Worm (Caenorhabditis elegans) whole organism, early embryonic: ENCODE measurements around the gene xnd-1.

Experiments
- B0310.2 ChIP-seq: sonication (generic microtip); optimal IDR thresholded peaks from 2 replicates; lab custom pipeline; 2016; ENCODE audit warnings: mild to moderate bottlenecking, missing genetic modification characterization, missing compliant biosample characterization
- F13C5.2 ChIP-seq: sonication (generic microtip); optimal IDR thresholded peaks from 2 replicates; lab custom pipeline; 2017; ENCODE audit warnings: mild to moderate bottlenecking, missing genetic modification characterization, inconsistent platforms, missing compliant biosample characterization
- aly-1 ChIP-seq: sonication (generic microtip); optimal IDR thresholded peaks from 2 replicates; lab custom pipeline; 2016; ENCODE audit warnings: missing genetic modification characterization, missing compliant biosample characterization
- ama-1 ChIP-seq: fragments of 150-350 bp; optimal IDR thresholded peaks from 2 replicates; lab custom pipeline; 2014
- ceh-13 ChIP-seq: fragments of 200-800 bp; sonication (Bioruptor generic); optimal IDR thresholded peaks from 2 replicates; lab custom pipeline; 2018; ENCODE audit warnings: mild to moderate bottlenecking, missing genetic modification characterization, missing compliant biosample characterization
- ceh-36 ChIP-seq: sonication (generic microtip); optimal IDR thresholded peaks from 2 replicates; lab custom pipeline; 2016; ENCODE audit warnings: missing genetic modification characterization, inconsistent platforms, missing compliant biosample characterization
- ets-7 ChIP-seq: sonication (generic microtip); optimal IDR thresholded peaks from 2 replicates; lab custom pipeline; 2016; ENCODE audit warnings: missing genotype, missing genetic modification characterization, missing compliant biosample characterization
- flt-1 ChIP-seq: fragments of 200-800 bp; sonication (Bioruptor generic); IDR thresholded peaks from 2 replicates; pipeline ENCODE4 v1.3.6; 2022; ENCODE audit warnings: missing genetic modification characterization, missing compliant biosample characterization
- hmbx-1 ChIP-seq: sonication (generic microtip); optimal IDR thresholded peaks from 2 replicates; lab custom pipeline; 2016; ENCODE audit warnings: mild to moderate bottlenecking, missing genetic modification characterization, missing compliant biosample characterization
- hmg-4 ChIP-seq: fragments of 200-800 bp; sonication (Bioruptor generic); optimal IDR thresholded peaks from 2 replicates; lab custom pipeline; 2018; ENCODE audit warnings: mild to moderate bottlenecking, missing genetic modification characterization, missing compliant biosample characterization
- hnd-1 ChIP-seq: sonication (generic microtip); optimal IDR thresholded peaks from 2 replicates; lab custom pipeline; 2016; ENCODE audit warnings: missing genetic modification characterization, missing compliant biosample characterization
- pes-1 ChIP-seq: fragments of 200-800 bp; sonication (Bioruptor generic); IDR thresholded peaks from 2 replicates; pipeline ENCODE4 v1.3.6; 2022; ENCODE audit warnings: missing genetic modification reagents, missing genetic modification characterization, missing compliant biosample characterization
- scrt-1 ChIP-seq: fragments of 200-800 bp; sonication (Bioruptor generic); IDR thresholded peaks from 2 replicates; pipeline ENCODE4 v1.3.6; 2022; ENCODE audit warnings: missing genetic modification characterization, missing compliant biosample characterization
- sea-1 ChIP-seq: fragments of 200-800 bp; sonication (Bioruptor generic); conservative IDR thresholded peaks from 2 replicates; pipeline ENCODE4 v1.3.6; 2022; ENCODE audit warnings: missing genetic modification characterization, missing compliant biosample characterization
- tbx-11 ChIP-seq: fragments of 200-800 bp; sonication (Bioruptor generic); IDR thresholded peaks from 2 replicates; pipeline ENCODE4 v1.3.6; 2022; ENCODE audit warnings: missing genetic modification characterization, missing compliant biosample characterization
- tbx-37 ChIP-seq: fragments of 200-800 bp; sonication (Bioruptor generic); conservative IDR thresholded peaks from 2 replicates; pipeline ENCODE4 v1.3.6; 2022; ENCODE audit warnings: missing genetic modification reagents, missing genetic modification characterization, missing compliant biosample characterization
- tra-4 ChIP-seq: sonication (generic microtip); optimal IDR thresholded peaks from 2 replicates; lab custom pipeline; 2017; ENCODE audit warnings: missing genetic modification characterization, missing compliant biosample characterization

xnd-1 gene

DNA sequence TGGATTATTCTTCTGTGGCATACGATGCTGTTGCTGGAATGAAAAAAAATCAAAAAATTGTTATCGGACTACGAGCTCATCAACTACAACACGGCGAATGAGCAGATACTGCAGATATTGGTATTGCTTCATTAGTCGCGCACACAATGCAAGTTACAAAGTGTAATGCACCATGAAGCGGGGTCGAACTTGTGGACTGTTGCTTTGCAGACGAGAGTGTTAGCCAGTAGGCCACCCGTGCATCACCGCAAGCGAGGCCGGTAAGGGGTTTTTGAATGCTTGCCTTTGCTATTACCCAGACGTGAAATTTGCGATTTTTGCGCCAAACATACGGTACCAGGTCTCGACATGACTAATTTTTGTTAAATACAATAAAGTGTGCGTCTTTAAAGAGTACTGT lies 2.3 kb upstream of the xnd-1 start:
- TF ChIP-seq flt-1 (GFP tag; lab: Robert Waterston, UW): peak; percentile 98
- TF ChIP-seq B0310.2 (tag; lab: Kevin White, UChicago): peak; percentile 96
- peak; percentile 97 for TF ChIP-seq pes-1 (GFP tag; lab: Robert Waterston, UW)
- TF ChIP-seq aly-1: peak; percentile 99
- peak; percentile 90 for TF ChIP-seq ets-7 (tag; lab: Kevin White, UChicago)
- peak; percentile 94 for TF ChIP-seq tra-4 (tag; lab: Kevin White, UChicago)
- TF ChIP-seq hmg-4: peak; percentile 99
- TF ChIP-seq scrt-1 (GFP tag; lab: Robert Waterston, UW): peak; percentile 98
- peak; percentile 91 for TF ChIP-seq ceh-13 (GFP tag; lab: Kevin White, UChicago)
- peak; percentile 97 for TF ChIP-seq sea-1 (GFP tag; lab: Robert Waterston, UW)
- peak; percentile 96 for TF ChIP-seq tbx-37 (GFP tag; lab: Robert Waterston, UW)
- peak; percentile 97 for TF ChIP-seq F13C5.2
- TF ChIP-seq ceh-36: peak; percentile 97
- peak; percentile 91 for TF ChIP-seq hmbx-1 (tag; lab: Kevin White, UChicago)
- TF ChIP-seq ama-1 (lab: Kevin White, UChicago): no peak
- peak; percentile 96 for TF ChIP-seq tbx-11 (GFP tag; lab: Robert Waterston, UW)
- peak; percentile 86 for TF ChIP-seq hnd-1 (tag; lab: Kevin White, UChicago)

DNA sequence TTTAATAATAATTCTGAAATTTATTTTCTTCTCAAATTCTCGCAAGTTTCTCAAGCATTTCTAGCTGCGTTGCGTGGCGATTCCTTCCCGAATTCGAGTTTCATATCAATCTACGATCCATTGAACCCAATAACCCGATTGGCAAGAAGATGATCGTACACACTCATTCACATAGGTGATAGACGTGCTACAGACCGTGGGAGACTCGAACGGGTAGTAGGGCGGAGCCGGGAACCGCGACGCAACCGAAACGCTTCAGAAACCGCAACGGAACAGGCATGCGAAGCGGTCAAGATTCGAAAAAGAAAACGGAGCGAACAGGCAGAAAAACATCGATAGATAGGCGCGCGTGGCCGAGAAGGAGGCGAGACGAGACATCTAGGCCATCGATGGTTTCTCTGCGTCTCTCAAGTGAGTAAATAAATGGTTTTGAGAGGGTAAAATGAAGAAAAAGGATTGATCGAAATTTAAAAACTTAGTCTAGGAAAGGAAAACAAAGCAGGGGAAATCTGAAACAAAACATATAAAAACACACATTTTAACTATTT lies 747 bp upstream of the xnd-1 start, which contains the start of gene madf-11:
madf-11 (minus strand) TSS at position 51 of the 548 bp plus-strand sequence.
- TF ChIP-seq tbx-37 (GFP tag; lab: Robert Waterston, UW) (0 out of 2 replicates have a peak, but pooled peaks have one; percentile 33), F13C5.2 (peak; percentile 6), hmg-4 (peak; percentile 68), ceh-36 (no peak), ets-7 (tag; lab: Kevin White, UChicago) (peak; percentile 1), hmbx-1 (tag; lab: Kevin White, UChicago) (no peak)

DNA sequence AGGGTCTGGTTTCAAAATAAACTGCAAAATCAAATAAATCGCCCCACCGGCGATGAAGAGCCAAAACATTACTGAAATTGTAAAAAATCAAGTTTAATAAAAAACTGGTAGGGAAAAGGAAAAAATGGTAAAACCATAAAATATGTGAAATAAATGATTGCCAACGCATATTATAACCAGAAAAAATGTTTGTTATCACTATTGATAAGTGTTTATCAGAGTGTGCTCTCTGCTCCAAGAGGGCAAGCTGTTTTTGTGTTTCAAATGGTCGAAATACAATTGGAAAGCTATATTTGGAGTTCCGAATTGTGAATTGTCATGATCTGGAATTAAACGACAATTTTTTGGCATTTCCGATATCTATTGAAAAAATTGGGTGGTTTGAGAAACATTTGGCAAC lies 6.0 kb downstream of the xnd-1 start, which contains the start of gene C05D2.8:
C05D2.8 (minus strand) TSS at position 71 of the 400 bp plus-strand sequence.
- no peak for TF ChIP-seq tbx-37 (GFP tag; lab: Robert Waterston, UW)
- TF ChIP-seq ets-7 (tag; lab: Kevin White, UChicago): no peak
- no peak for TF ChIP-seq pes-1 (GFP tag; lab: Robert Waterston, UW)
- no peak for TF ChIP-seq aly-1
- TF ChIP-seq tbx-11 (GFP tag; lab: Robert Waterston, UW): no peak
- no peak for TF ChIP-seq sea-1 (GFP tag; lab: Robert Waterston, UW)
- TF ChIP-seq hmg-4: no peak
- TF ChIP-seq scrt-1 (GFP tag; lab: Robert Waterston, UW): no peak
- no peak for TF ChIP-seq ceh-13 (GFP tag; lab: Kevin White, UChicago)
- TF ChIP-seq ceh-36: no peak
- no peak for TF ChIP-seq tra-4 (tag; lab: Kevin White, UChicago)
- TF ChIP-seq ama-1 (lab: Kevin White, UChicago): no peak
- TF ChIP-seq F13C5.2: no peak
- TF ChIP-seq hmbx-1 (tag; lab: Kevin White, UChicago): no peak
- no peak for TF ChIP-seq hnd-1 (tag; lab: Kevin White, UChicago)
- no peak for TF ChIP-seq flt-1 (GFP tag; lab: Robert Waterston, UW)

DNA sequence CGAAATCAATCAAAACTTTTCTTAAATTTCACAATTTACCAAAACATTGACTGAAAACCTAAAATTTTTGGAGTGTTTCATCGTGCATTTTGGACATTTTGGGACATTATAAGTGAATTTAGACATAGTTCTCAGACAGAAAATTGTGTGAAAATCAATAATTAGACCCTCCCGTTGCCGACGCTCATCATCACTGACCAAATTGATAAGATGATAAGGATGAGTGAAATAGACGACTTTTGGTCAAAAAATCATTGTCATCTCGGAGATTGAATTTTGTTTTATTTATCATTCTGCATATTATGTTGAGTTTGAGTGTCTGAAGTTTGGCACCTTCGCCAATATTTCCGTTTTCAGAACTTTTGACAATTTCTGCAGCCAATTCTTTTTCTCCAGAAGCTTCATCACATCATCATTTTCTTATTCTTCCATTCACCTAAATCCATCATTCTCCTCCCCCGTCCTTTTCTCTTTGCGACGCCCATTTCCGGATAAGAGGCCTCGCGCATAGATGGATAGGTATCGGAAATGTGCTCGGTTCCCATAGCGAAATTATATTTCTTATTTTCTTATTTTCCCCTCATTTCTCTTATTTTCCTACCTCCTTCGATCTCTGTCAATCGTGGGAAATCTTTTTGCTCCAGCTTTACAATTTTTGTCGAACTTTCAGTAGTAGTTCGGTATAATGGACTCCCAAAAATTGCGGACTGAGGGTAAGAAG lies 7.5 kb downstream of the xnd-1 start, which contains the start of gene bas-1:
bas-1 (plus strand) TSS at position 671 of the 721 bp plus-strand sequence.
- no peak for TF ChIP-seq tra-4 (tag; lab: Kevin White, UChicago)
- TF ChIP-seq F13C5.2: no peak
- TF ChIP-seq flt-1 (GFP tag; lab: Robert Waterston, UW): no peak
- no peak for TF ChIP-seq aly-1
- no peak for TF ChIP-seq ceh-13 (GFP tag; lab: Kevin White, UChicago)
- TF ChIP-seq hmg-4: no peak
- no peak for TF ChIP-seq ama-1 (lab: Kevin White, UChicago)
- no peak for TF ChIP-seq tbx-37 (GFP tag; lab: Robert Waterston, UW)
- TF ChIP-seq tbx-11 (GFP tag; lab: Robert Waterston, UW): no peak
- no peak for TF ChIP-seq pes-1 (GFP tag; lab: Robert Waterston, UW)
- TF ChIP-seq sea-1 (GFP tag; lab: Robert Waterston, UW): no peak
- TF ChIP-seq hmbx-1 (tag; lab: Kevin White, UChicago): no peak
- no peak for TF ChIP-seq ets-7 (tag; lab: Kevin White, UChicago)
- no peak for TF ChIP-seq scrt-1 (GFP tag; lab: Robert Waterston, UW)
- no peak for TF ChIP-seq ceh-36
- no peak for TF ChIP-seq hnd-1 (tag; lab: Kevin White, UChicago)
- no peak for TF ChIP-seq B0310.2 (tag; lab: Kevin White, UChicago)

DNA sequence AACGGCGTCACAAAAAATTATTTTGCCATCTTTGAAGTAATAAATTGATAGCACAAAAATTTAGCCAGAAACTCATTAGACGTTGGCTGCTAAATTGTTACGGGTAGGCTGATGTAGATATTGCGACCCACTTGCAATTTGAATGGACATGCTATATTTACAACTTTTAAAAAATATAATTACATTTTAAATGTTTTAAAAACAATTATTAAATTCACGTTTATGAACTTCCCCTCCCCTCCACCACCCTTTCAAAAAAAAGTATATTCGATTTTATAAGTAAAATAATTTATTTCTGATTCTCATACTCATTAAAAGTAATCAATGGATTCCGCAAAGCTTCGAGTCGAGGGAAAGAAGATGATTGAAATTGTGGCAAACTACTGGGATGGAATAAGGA lies 10.4 kb downstream of the xnd-1 start, which contains the start of gene basl-1:
basl-1 (plus strand) TSS at position 301 of the 400 bp plus-strand sequence.
- no peak for TF ChIP-seq B0310.2 (tag; lab: Kevin White, UChicago)
- no peak for TF ChIP-seq tbx-37 (GFP tag; lab: Robert Waterston, UW)
- no peak for TF ChIP-seq hmbx-1 (tag; lab: Kevin White, UChicago)
- no peak for TF ChIP-seq ceh-36
- no peak for TF ChIP-seq scrt-1 (GFP tag; lab: Robert Waterston, UW)
- no peak for TF ChIP-seq flt-1 (GFP tag; lab: Robert Waterston, UW)
- no peak for TF ChIP-seq pes-1 (GFP tag; lab: Robert Waterston, UW)
- no peak for TF ChIP-seq F13C5.2
- no peak for TF ChIP-seq tbx-11 (GFP tag; lab: Robert Waterston, UW)
- TF ChIP-seq aly-1: no peak
- no peak for TF ChIP-seq tra-4 (tag; lab: Kevin White, UChicago)
- TF ChIP-seq ets-7 (tag; lab: Kevin White, UChicago): no peak
- TF ChIP-seq sea-1 (GFP tag; lab: Robert Waterston, UW): no peak
- no peak for TF ChIP-seq hmg-4
- no peak for TF ChIP-seq ama-1 (lab: Kevin White, UChicago)
- no peak for TF ChIP-seq ceh-13 (GFP tag; lab: Kevin White, UChicago)
- no peak for TF ChIP-seq hnd-1 (tag; lab: Kevin White, UChicago)

DNA sequence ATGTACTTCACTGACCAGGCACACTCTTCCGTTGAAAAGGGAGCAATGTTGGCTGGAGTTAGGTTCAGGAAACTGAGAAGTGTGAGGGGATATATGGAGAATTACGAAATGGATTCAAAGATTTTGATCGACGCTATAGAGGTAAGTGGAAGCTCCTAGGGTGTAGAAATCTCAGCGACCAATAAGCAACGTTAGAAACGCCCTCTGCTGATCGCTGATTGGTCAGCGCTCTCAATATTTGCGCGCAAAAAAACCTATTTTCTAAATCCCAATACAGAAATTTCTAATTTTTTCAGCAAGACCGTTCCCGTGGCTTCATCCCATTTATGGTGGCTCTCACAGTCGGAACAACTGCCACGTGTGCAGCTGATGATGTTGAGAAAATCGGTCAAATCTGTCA lies 11.4 kb downstream of the xnd-1 start:
- no peak for TF ChIP-seq hmg-4
- no peak for TF ChIP-seq tbx-11 (GFP tag; lab: Robert Waterston, UW)
- TF ChIP-seq ceh-36: no peak
- no peak for TF ChIP-seq pes-1 (GFP tag; lab: Robert Waterston, UW)
- TF ChIP-seq ets-7 (tag; lab: Kevin White, UChicago): no peak
- TF ChIP-seq aly-1: no peak
- TF ChIP-seq flt-1 (GFP tag; lab: Robert Waterston, UW): no peak
- TF ChIP-seq ama-1 (lab: Kevin White, UChicago): no peak
- no peak for TF ChIP-seq hnd-1 (tag; lab: Kevin White, UChicago)
- TF ChIP-seq tra-4 (tag; lab: Kevin White, UChicago): no peak
- no peak for TF ChIP-seq hmbx-1 (tag; lab: Kevin White, UChicago)
- no peak for TF ChIP-seq B0310.2 (tag; lab: Kevin White, UChicago)
- no peak for TF ChIP-seq sea-1 (GFP tag; lab: Robert Waterston, UW)
- TF ChIP-seq F13C5.2: no peak
- TF ChIP-seq scrt-1 (GFP tag; lab: Robert Waterston, UW): no peak
- no peak for TF ChIP-seq ceh-13 (GFP tag; lab: Kevin White, UChicago)
- TF ChIP-seq tbx-37 (GFP tag; lab: Robert Waterston, UW): no peak
